Worm (Caenorhabditis elegans): ENCODE data around the gene F55G11.10.

F55G11.10 gene

DNA sequence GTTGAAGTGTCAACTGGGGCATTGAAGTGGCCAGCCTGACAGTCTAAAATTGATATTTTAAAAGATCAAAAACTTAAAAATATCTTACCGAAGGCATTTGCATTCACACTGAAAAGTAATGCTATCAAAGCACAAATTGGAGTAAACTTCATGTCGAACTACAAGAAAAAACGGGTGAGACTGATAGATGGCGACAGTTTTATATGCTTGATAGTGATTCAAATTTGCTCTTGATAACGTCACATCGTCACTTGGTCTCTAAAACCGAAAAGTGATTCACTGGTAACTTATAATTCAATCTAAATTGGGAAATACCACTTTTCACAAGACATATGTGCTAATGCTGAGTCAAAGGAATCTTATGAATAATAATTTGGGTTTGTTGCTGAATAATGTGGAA, 43.1 kb downstream of the F55G11.10 start, which contains the start of gene K10D11.5:
K10D11.5 (minus strand) TSS at position 215 of the 400 bp plus-strand sequence.
- TF ChIP-seq elt-2 (tag; optimal IDR thresholded peaks at IDR 0.05) = no peak

ce11 chrIV:12994376-12994775, 45.8 kb downstream of the F55G11.10 start, which contains the start of gene K10D11.4:
Gene K10D11.4, minus strand, starts transcription at chrIV:12994476.
- no peak for TF ChIP-seq fkh-10 (GFP tag; optimal IDR thresholded peaks at IDR 0.05)
- TF ChIP-seq fax-1 (tag; optimal IDR thresholded peaks at IDR 0.05) = no peak
- TF ChIP-seq unc-42 (tag; optimal IDR thresholded peaks at IDR 0.05) = no peak

- TF ChIP-seq unc-42 (tag; optimal IDR thresholded peaks at IDR 0.05) = no peak
- TF ChIP-seq unc-55 (GFP tag; optimal IDR thresholded peaks at IDR 0.05) = no peak
- no peak for TF ChIP-seq tbx-7 (tag; optimal IDR thresholded peaks at IDR 0.05)
- no peak for TF ChIP-seq fkh-10 (GFP tag; optimal IDR thresholded peaks at IDR 0.05)
- TF ChIP-seq ceh-6 (GFP tag; optimal IDR thresholded peaks at IDR 0.05) = no peak
- no peak for TF ChIP-seq sox-2 (GFP tag; IDR thresholded peaks at IDR 0.05)
- TF ChIP-seq hlh-13 (GFP tag; optimal IDR thresholded peaks at IDR 0.05) = no peak
These were observed 47.3 kb downstream of the F55G11.10 start, which contains the start of gene K10D11.7 for ce11 chrIV:12995886-12996285. Gene K10D11.7, minus strand, starts transcription at chrIV:12995986.

DNA sequence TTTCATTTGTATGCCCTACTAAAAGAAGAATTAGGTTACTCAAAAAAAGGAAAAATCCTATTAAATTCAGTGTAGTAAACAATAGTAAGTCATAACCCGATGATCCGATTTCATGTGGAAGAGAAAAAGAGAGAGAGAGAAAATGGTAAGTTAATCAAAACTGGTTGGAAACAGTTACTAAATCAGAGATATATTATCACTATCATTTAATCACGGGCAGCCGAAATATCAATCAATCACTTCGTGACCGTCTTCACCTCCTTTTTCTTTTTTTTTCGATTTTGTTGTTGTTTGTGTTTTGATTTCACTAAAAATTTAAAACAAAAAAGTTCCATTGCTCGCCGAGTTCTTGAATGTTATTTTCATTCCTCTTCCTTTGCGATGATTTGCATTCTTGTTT, 49.0 kb downstream of the F55G11.10 start:
- TF ChIP-seq unc-86 (tag; optimal IDR thresholded peaks at IDR 0.05) (no peak), unc-3 (GFP tag; conservative IDR thresholded peaks at IDR 0.05) (no peak), unc-3 (tag; optimal IDR thresholded peaks at IDR 0.05) (no peak), ceh-9 (tag; optimal IDR thresholded peaks at IDR 0.05) (no peak), dmd-4 (tag; optimal IDR thresholded peaks at IDR 0.05; ENCODE audit: borderline replicate concordance) (no peak), ahr-1 (tag; optimal IDR thresholded peaks at IDR 0.05) (no peak), hlh-13 (GFP tag; optimal IDR thresholded peaks at IDR 0.05) (no peak), ztf-16 (tag; optimal IDR thresholded peaks at IDR 0.05) (no peak), odd-2 (tag; optimal IDR thresholded peaks at IDR 0.05) (no peak), gmeb-2 (tag; optimal IDR thresholded peaks at IDR 0.05) (no peak), nhr-11 (tag; optimal IDR thresholded peaks at IDR 0.05) (no peak), eyg-1 (tag; optimal IDR thresholded peaks at IDR 0.05) (no peak), Y22D7AL.16 (tag; optimal IDR thresholded peaks at IDR 0.05) (no peak), ceh-18 (tag; optimal IDR thresholded peaks at IDR 0.05) (no peak), sdc-2 (tag; optimal IDR thresholded peaks at IDR 0.05) (no peak), hlh-15 (tag; optimal IDR thresholded peaks at IDR 0.05) (no peak), ceh-45 (GFP tag; IDR thresholded peaks at IDR 0.05) (no peak), hlh-8 (tag; optimal IDR thresholded peaks at IDR 0.05) (no peak), zip-5 (tag; optimal IDR thresholded peaks at IDR 0.05) (no peak), pqm-1 (tag; optimal IDR thresholded peaks at IDR 0.05) (no peak), pha-4 (tag; optimal IDR thresholded peaks at IDR 0.05) (no peak)

- no peak for TF ChIP-seq pqm-1 (tag; optimal IDR thresholded peaks at IDR 0.05)
- TF ChIP-seq ceh-2 (tag; optimal IDR thresholded peaks at IDR 0.05) = peak; percentile 30
- TF ChIP-seq ceh-14 (tag; optimal IDR thresholded peaks at IDR 0.05) = no peak
- TF ChIP-seq elt-4 (tag; optimal IDR thresholded peaks at IDR 0.05) = no peak
- TF ChIP-seq lin-11 (tag; optimal IDR thresholded peaks at IDR 0.05) = no peak
- TF ChIP-seq lim-6 (tag; optimal IDR thresholded peaks at IDR 0.05) = no peak
- TF ChIP-seq pax-1 (tag; optimal IDR thresholded peaks at IDR 0.05) = peak; percentile 17
- TF ChIP-seq F13H6.1 (tag; optimal IDR thresholded peaks at IDR 0.05) = no peak
- TF ChIP-seq ceh-30 (tag; optimal IDR thresholded peaks at IDR 0.05) = no peak
- TF ChIP-seq ceh-22 (tag; optimal IDR thresholded peaks at IDR 0.05) = peak; percentile 63
- TF ChIP-seq hlh-30 (tag; optimal IDR thresholded peaks at IDR 0.05; ENCODE audit: insufficient read depth) = no peak
These were observed 50.5 kb downstream of the F55G11.10 start for ce11 chrIV:12999087-12999486.
